Fruit fly (Drosophila melanogaster): Measurements from ENCODE around the gene Fie.
A peak's percentile ranks its signal among the peaks of the same experiment; 100 is the strongest.

Gene Fie

DNA sequence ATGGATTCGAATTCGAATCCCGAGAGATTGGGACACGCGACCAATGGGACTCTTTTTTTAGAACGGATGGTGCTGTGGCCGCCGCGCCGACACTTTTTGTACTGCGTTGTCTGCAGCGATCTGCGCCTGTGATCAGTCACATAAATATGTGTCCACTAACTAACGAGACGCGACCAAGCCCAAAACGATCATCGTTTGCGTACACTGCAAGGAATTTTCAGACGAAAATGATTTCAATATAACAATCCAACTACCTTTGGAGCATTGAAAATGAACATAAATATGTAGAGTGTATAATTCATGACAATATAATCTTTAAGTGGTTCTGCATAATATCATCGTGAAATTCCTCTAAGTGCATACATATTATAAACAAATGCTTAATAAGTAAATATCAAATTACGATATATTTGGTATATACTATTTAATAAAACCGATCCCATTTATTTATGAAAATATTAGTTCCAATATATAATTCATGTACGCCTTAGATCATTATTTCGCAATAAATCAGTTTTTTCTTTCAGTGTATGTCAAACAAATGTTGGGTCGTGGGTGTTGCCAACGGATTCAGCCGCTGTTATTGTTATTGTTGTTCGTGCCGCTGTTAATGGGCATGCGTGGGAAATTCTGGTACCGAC lies 43.3 kb downstream of the Fie start, which contains the start of gene Eip63F-1:
Gene Eip63F-1, minus strand, starts transcription at position 51 of the 641 bp plus-strand sequence.
- no peak for TF ChIP-seq EcR (GFP tag; optimal IDR thresholded peaks at IDR 0.05)
- peak; percentile 57 for TF ChIP-seq CG8301 (tag; optimal IDR thresholded peaks at IDR 0.05)
- TF ChIP-seq CG12605 (GFP tag; IDR thresholded peaks at IDR 0.05) = no peak; the same call in 1 of the 2 replicates
- no peak for TF ChIP-seq CG4496 (GFP tag; IDR thresholded peaks at IDR 0.05)
- no peak for TF ChIP-seq Pif1A (GFP tag; optimal IDR thresholded peaks at IDR 0.05)
- TF ChIP-seq CG9948 (tag; optimal IDR thresholded peaks at IDR 0.05) = no peak
- no peak for TF ChIP-seq CG8159 (tag; optimal IDR thresholded peaks at IDR 0.05)
- no peak for TF ChIP-seq fd96Ca (GFP tag; IDR thresholded peaks at IDR 0.05)
- peak; percentile 45; the same call in 1 of the 2 replicates for TF ChIP-seq Ets98B (GFP tag; IDR thresholded peaks at IDR 0.05)
- peak; percentile 55 for TF ChIP-seq CG32121 (GFP tag; IDR thresholded peaks at IDR 0.05)
- no peak for TF ChIP-seq CG17806 (tag; optimal IDR thresholded peaks at IDR 0.05)

DNA sequence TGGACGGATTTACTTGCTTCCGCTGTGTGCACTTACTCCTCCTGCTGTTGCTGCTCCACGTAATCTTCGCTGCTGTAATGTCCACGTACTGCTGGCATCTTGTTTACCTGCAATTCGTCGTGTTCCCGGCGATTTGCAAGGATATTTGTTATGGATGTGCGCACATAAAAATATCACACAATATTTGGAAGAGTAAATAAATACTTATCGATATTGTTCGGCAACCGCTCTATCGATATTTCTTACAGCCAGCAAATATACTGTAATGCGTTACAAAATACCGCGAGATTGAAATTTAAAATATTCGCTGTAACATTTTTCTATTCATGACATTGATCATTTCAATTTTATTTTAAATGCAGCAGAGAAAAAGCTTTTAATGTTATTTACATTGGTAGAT lies 45.4 kb downstream of the Fie start, which contains the start of gene CG10866:
Gene CG10866, minus strand, starts transcription at position 187 of the 400 bp plus-strand sequence.
- TF ChIP-seq CG9948 (tag; optimal IDR thresholded peaks at IDR 0.05) = no peak
- no peak for TF ChIP-seq CG4496 (GFP tag; IDR thresholded peaks at IDR 0.05)
- TF ChIP-seq Pif1A (GFP tag; optimal IDR thresholded peaks at IDR 0.05) = no peak

DNA sequence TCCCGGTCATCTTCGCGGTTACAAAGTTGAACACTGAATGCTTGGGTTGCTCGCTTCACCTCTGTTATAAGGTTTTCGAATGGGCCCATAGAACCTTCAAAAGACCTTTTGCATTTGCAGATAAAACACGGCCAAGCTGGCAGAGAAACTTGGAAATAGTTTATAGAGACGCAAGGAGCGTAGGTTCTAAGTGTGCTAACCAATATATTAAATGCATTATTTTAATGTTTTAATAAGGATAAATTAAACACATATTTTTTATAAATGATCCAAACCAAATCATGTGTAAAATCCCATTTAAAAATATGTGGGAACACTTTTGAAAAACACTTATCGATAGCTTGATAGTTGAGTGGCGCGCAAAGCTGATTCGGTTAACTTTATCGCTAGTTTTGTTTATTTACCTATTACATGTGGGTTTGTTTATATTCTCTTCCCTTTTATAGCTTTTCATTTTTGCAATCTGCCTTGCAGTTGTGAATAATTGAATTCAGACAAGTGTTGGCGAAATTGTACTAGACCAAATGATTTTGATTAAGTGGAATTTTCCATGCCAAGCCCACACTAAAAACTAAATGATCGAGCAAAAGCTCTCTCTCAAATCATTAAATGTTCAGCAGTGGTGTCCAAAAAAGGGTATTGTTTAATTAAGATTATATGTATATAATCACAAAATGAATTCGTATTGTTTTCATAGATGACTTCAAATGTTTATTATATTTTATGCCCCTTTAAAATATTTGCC lies 47.9 kb downstream of the Fie start, which contains the start of gene CG12766:
Gene CG12766, minus strand, starts transcription at position 51 of the 745 bp plus-strand sequence.
- TF ChIP-seq CG4496 (GFP tag; IDR thresholded peaks at IDR 0.05) (peak; percentile 80), CG10348 (GFP tag; IDR thresholded peaks at IDR 0.05) (no peak), gl (tag; optimal IDR thresholded peaks at IDR 0.05) (no peak), Ets98B (GFP tag; IDR thresholded peaks at IDR 0.05) (peak; percentile 21; the same call in 1 of the 2 replicates), fd96Ca (GFP tag; IDR thresholded peaks at IDR 0.05) (no peak), Snoo (tag; optimal IDR thresholded peaks at IDR 0.05) (no peak), CG12605 (GFP tag; IDR thresholded peaks at IDR 0.05) (peak; percentile 55), rn (GFP tag; IDR thresholded peaks at IDR 0.05) (no peak), CG17806 (tag; optimal IDR thresholded peaks at IDR 0.05) (no peak), CG32121 (GFP tag; IDR thresholded peaks at IDR 0.05) (peak; percentile 52)

DNA sequence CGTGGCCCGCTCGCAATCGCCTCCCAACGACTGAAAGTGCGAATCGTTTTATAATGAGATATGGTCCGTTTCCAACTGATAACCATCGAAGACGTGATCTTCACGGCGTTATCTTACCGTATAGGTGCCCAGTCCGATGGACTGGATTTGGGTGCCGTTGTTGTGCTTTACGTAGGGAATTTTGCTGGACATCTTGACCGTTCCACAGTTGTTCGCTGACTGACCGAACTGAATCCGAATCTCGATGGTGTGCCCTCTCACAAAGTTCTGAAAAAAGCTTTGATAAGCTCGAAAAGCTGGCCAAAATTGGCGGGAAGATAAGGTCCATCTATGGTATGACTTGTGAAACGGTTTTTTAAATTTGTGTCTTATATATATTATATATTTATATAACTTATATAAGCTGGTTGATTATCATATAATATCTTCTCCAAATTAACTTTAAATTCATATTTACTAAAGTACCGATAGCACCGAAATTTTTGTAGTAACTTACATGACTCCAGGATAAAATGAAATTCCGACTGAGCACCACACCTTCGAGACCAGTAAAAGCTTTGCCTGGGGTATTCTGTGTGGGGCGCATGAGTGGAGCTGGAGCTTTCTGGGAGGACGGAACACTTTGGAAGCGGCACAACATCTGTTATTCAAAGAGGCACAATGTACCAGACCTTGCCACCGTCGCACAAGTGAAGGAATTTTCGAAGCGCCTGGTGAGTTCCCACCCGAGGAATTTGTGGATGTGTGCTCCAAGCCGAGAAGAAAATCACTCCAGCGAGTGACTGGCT lies 50.1 kb downstream of the Fie start, which contains the start of the genes CG10863 and CG14982:
Gene CG10863, minus strand, starts transcription at position 225 of the 788 bp plus-strand sequence.
Gene CG14982, plus strand, starts transcription at position 470 of the 788 bp plus-strand sequence.
- TF ChIP-seq D1 (tag; optimal IDR thresholded peaks at IDR 0.05) = no peak
- no peak for TF ChIP-seq Pif1A (GFP tag; optimal IDR thresholded peaks at IDR 0.05)
- peak; percentile 25 for TF ChIP-seq EcR (GFP tag; optimal IDR thresholded peaks at IDR 0.05)
- TF ChIP-seq CG4496 (GFP tag; IDR thresholded peaks at IDR 0.05) = 0 out of 3 replicates have a peak, but pooled peaks have one; percentile 37
- TF ChIP-seq rn (GFP tag; IDR thresholded peaks at IDR 0.05) = no peak
- TF ChIP-seq Ets98B (GFP tag; IDR thresholded peaks at IDR 0.05) = no peak
- peak; percentile 70 for TF ChIP-seq CG12605 (GFP tag; IDR thresholded peaks at IDR 0.05)
- no peak for TF ChIP-seq CG34367 (tag; optimal IDR thresholded peaks at IDR 0.05)
- TF ChIP-seq CG8159 (tag; optimal IDR thresholded peaks at IDR 0.05) = peak; percentile 4
- peak; percentile 5 for TF ChIP-seq Snoo (tag; optimal IDR thresholded peaks at IDR 0.05)
- peak; percentile 8; the same call in 1 of the 3 replicates for TF ChIP-seq fd96Ca (GFP tag; IDR thresholded peaks at IDR 0.05)
